Worm (Caenorhabditis elegans) whole organism, L1 larva: ENCODE data around the gene Y80D4G.2.

Experiments used
- C04F5.9 ChIP-seq: sonication (generic microtip); optimal IDR thresholded peaks from 2 replicates; lab custom pipeline; 2016; ENCODE audit warnings: missing genetic modification characterization, missing compliant biosample characterization
- aha-1 ChIP-seq: fragments of 150-350 bp; optimal IDR thresholded peaks from 2 replicates; lab custom pipeline; 2014; ENCODE audit warnings: missing biosample characterization, missing genetic modification characterization
- alr-1 ChIP-seq: fragments of 200-800 bp; sonication (Bioruptor generic); optimal IDR thresholded peaks from 2 replicates; lab custom pipeline; 2018; ENCODE audit warnings: borderline replicate concordance, mild to moderate bottlenecking, missing genetic modification characterization, missing compliant biosample characterization
- aly-2 ChIP-seq: fragments of 150-350 bp; optimal IDR thresholded peaks from 2 replicates; lab custom pipeline; 2014; ENCODE audit warnings: missing biosample characterization, missing genetic modification characterization
- ama-1 ChIP-seq: fragments of 150-350 bp; optimal IDR thresholded peaks from 2 replicates; lab custom pipeline; 2014
- blmp-1 ChIP-seq: fragments of 150-350 bp; optimal IDR thresholded peaks from 2 replicates; lab custom pipeline; 2014; ENCODE audit warnings: missing biosample characterization, missing genetic modification characterization
- ceh-63 ChIP-seq: fragments of 200-800 bp; sonication (Bioruptor generic); optimal IDR thresholded peaks from 2 replicates; lab custom pipeline; 2018; ENCODE audit warnings: mild to moderate bottlenecking, missing genetic modification characterization, missing compliant biosample characterization
- ceh-8 ChIP-seq: fragments of 200-800 bp; sonication (Bioruptor generic); optimal IDR thresholded peaks from 2 replicates; lab custom pipeline; 2018; ENCODE audit warnings: mild to moderate bottlenecking, missing genetic modification characterization, moderate library complexity, missing compliant biosample characterization
- ceh-82 ChIP-seq, 3 experiments: fragments of 150-350 bp in 1 of 3; sonication (generic microtip) in 2 of 3; optimal IDR thresholded peaks; 2 replicates each; lab custom pipeline; 2014 to 2017; ENCODE audit warnings: missing biosample characterization in 3 of 3, missing genetic modification characterization in 3 of 3
- ceh-88 ChIP-seq: fragments of 200-800 bp; sonication (Bioruptor generic); IDR thresholded peaks from 2 replicates; pipeline ENCODE4 v1.3.6; 2022; ENCODE audit warnings: missing genetic modification characterization, missing compliant biosample characterization
- ceh-90 ChIP-seq: sonication (generic microtip); optimal IDR thresholded peaks from 2 replicates; lab custom pipeline; 2016; ENCODE audit warnings: missing genetic modification characterization, missing compliant biosample characterization
- dpl-1 ChIP-seq, 3 experiments: fragments of 150-350 bp in 2 of 3; sonication (generic microtip) in 1 of 3; optimal IDR thresholded peaks; 2 replicates each; lab custom pipeline; 2014 to 2017; ENCODE audit warnings: missing biosample characterization in 3 of 3, missing genetic modification characterization in 3 of 3, missing genetic modification reagents in 3 of 3
- efl-1 ChIP-seq, 4 experiments: fragments of 150-350 bp; optimal IDR thresholded peaks in 3 of 4; peaks in 1 of 4; 1 replicate in 1 of 4; 2 replicates in 3 of 4; lab custom pipeline; 2014; ENCODE audit warnings: missing biosample characterization in 2 of 4, missing genetic modification characterization in 2 of 4, missing genetic modification reagents in 2 of 4
- efl-3 ChIP-seq: fragments of 200-800 bp; sonication (Bioruptor generic); optimal IDR thresholded peaks from 2 replicates; lab custom pipeline; 2018; ENCODE audit warnings: mild to moderate bottlenecking, missing genetic modification characterization, missing compliant biosample characterization
- egl-27 ChIP-seq, 2 experiments: fragments of 150-350 bp in 1 of 2; sonication (generic microtip); optimal IDR thresholded peaks; 3 replicates each; lab custom pipeline; 2017 to 2018; ENCODE audit warnings: missing biosample characterization in 2 of 2, missing genetic modification characterization in 2 of 2, missing genetic modification reagents in 2 of 2
- elt-2 ChIP-seq: sonication (generic microtip); optimal IDR thresholded peaks from 2 replicates; lab custom pipeline; 2016; ENCODE audit warnings: missing genetic modification characterization, mild to moderate bottlenecking, inconsistent platforms, missing compliant biosample characterization, missing genetic modification reagents
- elt-3 ChIP-seq, 6 experiments: fragments of 150-350 bp in 1 of 6; sonication (generic microtip); optimal IDR thresholded peaks; 2 replicates each; lab custom pipeline; 2017 to 2018; ENCODE audit warnings: missing biosample characterization in 6 of 6, missing genetic modification characterization in 6 of 6, inconsistent platforms in 1 of 6
- ets-5 ChIP-seq: fragments of 200-800 bp; sonication (Bioruptor generic); IDR thresholded peaks from 2 replicates; pipeline ENCODE4 v1.3.6; 2022; ENCODE audit warnings: missing genetic modification characterization, missing compliant biosample characterization
- fkh-10 ChIP-seq: sonication (generic microtip); optimal IDR thresholded peaks from 2 replicates; lab custom pipeline; 2017; ENCODE audit warnings: missing biosample characterization, missing genetic modification reagents, missing genetic modification characterization
- hlh-4 ChIP-seq: sonication (generic microtip); optimal IDR thresholded peaks from 2 replicates; lab custom pipeline; 2016; ENCODE audit warnings: mild to moderate bottlenecking, missing genetic modification characterization, missing compliant biosample characterization
- irx-1 ChIP-seq: sonication (generic microtip); optimal IDR thresholded peaks from 2 replicates; lab custom pipeline; 2016; ENCODE audit warnings: missing genetic modification characterization, missing compliant biosample characterization
- lin-13 ChIP-seq: fragments of 150-350 bp; optimal IDR thresholded peaks from 2 replicates; lab custom pipeline; 2014; ENCODE audit warnings: missing biosample characterization, missing genetic modification reagents, missing genetic modification characterization
- lin-15B ChIP-seq: fragments of 150-350 bp; sonication (generic microtip); optimal IDR thresholded peaks from 3 replicates; lab custom pipeline; 2014; ENCODE audit warnings: missing biosample characterization, missing genetic modification characterization
- lin-35 ChIP-seq, 2 experiments: fragments of 150-350 bp; optimal IDR thresholded peaks; 2 replicates each; lab custom pipeline; 2014; ENCODE audit warnings: missing biosample characterization in 2 of 2, missing genetic modification characterization in 2 of 2, missing genetic modification reagents in 2 of 2
- lir-3 ChIP-seq: sonication (generic microtip); optimal IDR thresholded peaks from 2 replicates; lab custom pipeline; 2016; ENCODE audit warnings: mild to moderate bottlenecking, missing genetic modification characterization, moderate library complexity, missing compliant biosample characterization; ENCODE audit not compliant: poor library complexity
- lsy-2 ChIP-seq, 2 experiments: fragments of 150-350 bp; optimal IDR thresholded peaks; 2 replicates each; lab custom pipeline; 2014; ENCODE audit warnings: missing biosample characterization in 2 of 2, missing genetic modification characterization in 2 of 2
- mdl-1 ChIP-seq, 2 experiments: fragments of 150-350 bp; optimal IDR thresholded peaks; 2 replicates each; lab custom pipeline; 2014 to 2017; ENCODE audit warnings: missing biosample characterization in 2 of 2, missing genetic modification characterization in 2 of 2, inconsistent platforms in 1 of 2
- mef-2 ChIP-seq: fragments of 150-350 bp; optimal IDR thresholded peaks from 2 replicates; lab custom pipeline; 2014; ENCODE audit warnings: missing biosample characterization, missing genetic modification characterization
- nhr-12 ChIP-seq: sonication (generic microtip); optimal IDR thresholded peaks from 2 replicates; lab custom pipeline; 2017; ENCODE audit warnings: missing biosample characterization, missing genetic modification characterization
- nhr-19 ChIP-seq: fragments of 200-800 bp; sonication (Bioruptor generic); conservative IDR thresholded peaks from 2 replicates; pipeline ENCODE4 v1.3.6; 2022; ENCODE audit warnings: missing genetic modification characterization, missing compliant biosample characterization
- nhr-237 ChIP-seq: fragments of 150-350 bp; optimal IDR thresholded peaks from 2 replicates; lab custom pipeline; 2014; ENCODE audit warnings: missing biosample characterization, missing genetic modification characterization
- nhr-28 ChIP-seq: fragments of 150-350 bp; optimal IDR thresholded peaks from 2 replicates; lab custom pipeline; 2014; ENCODE audit warnings: missing biosample characterization, missing genetic modification characterization
- nhr-47 ChIP-seq: sonication (generic microtip); optimal IDR thresholded peaks from 2 replicates; lab custom pipeline; 2016; ENCODE audit warnings: mild to moderate bottlenecking, missing genetic modification characterization, moderate library complexity, missing compliant biosample characterization
- nhr-71 ChIP-seq: sonication (generic microtip); optimal IDR thresholded peaks from 2 replicates; lab custom pipeline; 2016; ENCODE audit warnings: mild to moderate bottlenecking, missing genetic modification characterization, moderate library complexity, missing compliant biosample characterization
- nhr-76 ChIP-seq: sonication (generic microtip); optimal IDR thresholded peaks from 2 replicates; lab custom pipeline; 2017; ENCODE audit warnings: missing biosample characterization, missing genetic modification characterization
- nhr-77 ChIP-seq: fragments of 150-350 bp; optimal IDR thresholded peaks from 2 replicates; lab custom pipeline; 2014; ENCODE audit warnings: missing biosample characterization, missing genetic modification characterization
- nhr-84 ChIP-seq: sonication (generic microtip); optimal IDR thresholded peaks from 2 replicates; lab custom pipeline; 2017; ENCODE audit warnings: missing biosample characterization, missing genetic modification characterization
- nhr-85 ChIP-seq: sonication (generic microtip); peaks from one replicate; lab custom pipeline; 2016; ENCODE audit warnings: missing genetic modification characterization, inconsistent platforms, missing compliant biosample characterization
- nhr-90 ChIP-seq: sonication (generic microtip); optimal IDR thresholded peaks from 2 replicates; lab custom pipeline; 2016; ENCODE audit warnings: mild to moderate bottlenecking, missing genetic modification characterization, missing compliant biosample characterization; ENCODE audit not compliant: poor library complexity
- pag-3 ChIP-seq: sonication (generic microtip); optimal IDR thresholded peaks from 2 replicates; lab custom pipeline; 2017; ENCODE audit warnings: missing genetic modification characterization, mild to moderate bottlenecking, missing compliant biosample characterization, antibody characterized with exemption, borderline replicate concordance; ENCODE audit not compliant: insufficient read depth
- pqm-1 ChIP-seq: sonication (generic microtip); optimal IDR thresholded peaks from 3 replicates; lab custom pipeline; 2017; ENCODE audit warnings: missing biosample characterization, missing genetic modification characterization
- skn-1 ChIP-seq: fragments of 150-350 bp; optimal IDR thresholded peaks from 2 replicates; lab custom pipeline; 2014; ENCODE audit warnings: missing biosample characterization, missing genetic modification characterization
- snu-23 ChIP-seq: sonication (generic microtip); optimal IDR thresholded peaks from 2 replicates; lab custom pipeline; 2016; ENCODE audit warnings: missing genetic modification characterization, missing compliant biosample characterization
- sox-4 ChIP-seq: sonication (generic microtip); optimal IDR thresholded peaks from 2 replicates; lab custom pipeline; 2016; ENCODE audit warnings: missing genetic modification characterization, missing compliant biosample characterization
- sptf-1 ChIP-seq: fragments of 150-350 bp; optimal IDR thresholded peaks from 2 replicates; lab custom pipeline; 2014; ENCODE audit warnings: missing biosample characterization, missing genetic modification characterization
- swsn-7 ChIP-seq: sonication (generic microtip); optimal IDR thresholded peaks from 2 replicates; lab custom pipeline; 2016; ENCODE audit warnings: missing genetic modification characterization, missing compliant biosample characterization
- tbx-2 ChIP-seq: sonication (generic microtip); optimal IDR thresholded peaks from 2 replicates; lab custom pipeline; 2016; ENCODE audit warnings: missing genetic modification characterization, missing compliant biosample characterization
- unc-30 ChIP-seq: sonication (generic microtip); optimal IDR thresholded peaks from 2 replicates; lab custom pipeline; 2017; ENCODE audit warnings: missing biosample characterization, missing genetic modification characterization
- unc-86 ChIP-seq: sonication (generic microtip); optimal IDR thresholded peaks from 2 replicates; lab custom pipeline; 2016; ENCODE audit warnings: missing genetic modification characterization, missing compliant biosample characterization
- unc-98 ChIP-seq: fragments of 200-800 bp; sonication (Bioruptor generic); IDR thresholded peaks from 2 replicates; pipeline ENCODE4 v1.3.6; 2022; ENCODE audit warnings: missing genetic modification characterization, missing compliant biosample characterization
- xbp-1 ChIP-seq: sonication (generic microtip); optimal IDR thresholded peaks from 2 replicates; lab custom pipeline; 2016; ENCODE audit warnings: missing genetic modification characterization, missing compliant biosample characterization
- ztf-11 ChIP-seq, 2 experiments: sonication (generic microtip); optimal IDR thresholded peaks; 2 replicates each; lab custom pipeline; 2016 to 2017; ENCODE audit warnings: missing genetic modification characterization in 2 of 2, missing biosample characterization in 1 of 2, missing compliant biosample characterization in 1 of 2

Gene Y80D4G.2

ce11 chrIII:7570083-7570695 is 24.2 kb downstream of the Y80D4G.2 start, which contains the start of gene R13A5.7:
Gene R13A5.7 (minus strand): TSS chrIII:7570133.
- TF ChIP-seq nhr-237 (tag; lab: Kevin White, UChicago) (peak; percentile 67), xbp-1 (tag; lab: Kevin White, UChicago) (peak; percentile 85), ama-1 (lab: Kevin White, UChicago) (no peak), alr-1 (tag; lab: Kevin White, UChicago) (no peak), unc-86 (tag; lab: Kevin White, UChicago) (peak; percentile 73), sox-4 (tag; lab: Kevin White, UChicago) (peak; percentile 10), skn-1 (peak; percentile 22), dpl-1 (GFP tag; optimal IDR thresholded peaks at IDR 0.05; lab: Kevin White, UChicago) (peak; percentile 38 to 62 (median 43)), nhr-19 (GFP tag; lab: Robert Waterston, UW) (peak; percentile 73), unc-30 (tag; lab: Kevin White, UChicago) (no peak), ceh-63 (GFP tag; lab: Kevin White, UChicago) (no peak), efl-3 (GFP tag; lab: Kevin White, UChicago) (no peak), efl-1 (optimal IDR thresholded peaks at IDR 0.05; lab: Kevin White, UChicago) (peak; percentile 70 to 79), efl-1 (GFP tag; optimal IDR thresholded peaks at IDR 0.05 in 1 of 2; lab: Kevin White, UChicago) (peak; percentile 47 to 93), nhr-71 (tag; lab: Kevin White, UChicago) (peak; percentile 89), C04F5.9 (tag; lab: Kevin White, UChicago) (peak; percentile 4), snu-23 (GFP tag; lab: Kevin White, UChicago) (peak; percentile 82), lin-13 (GFP tag; lab: Kevin White, UChicago) (peak; percentile 36), nhr-47 (tag; lab: Kevin White, UChicago) (peak; percentile 84), lir-3 (tag; lab: Kevin White, UChicago) (peak; percentile 48), lin-35 (GFP tag; optimal IDR thresholded peaks at IDR 0.05; lab: Kevin White, UChicago) (peak; percentile 66 to 80), fkh-10 (GFP tag; lab: Kevin White, UChicago) (peak; percentile 40), elt-3 (tag; optimal IDR thresholded peaks at IDR 0.05; lab: Kevin White, UChicago) (peak in 1 of 6 experiments; percentile 20), ceh-88 (no peak), elt-2 (tag; lab: Kevin White, UChicago) (peak; percentile 39), sptf-1 (no peak), nhr-76 (tag; lab: Kevin White, UChicago) (no peak), pqm-1 (no peak), ceh-82 (tag; optimal IDR thresholded peaks at IDR 0.05; lab: Kevin White, UChicago) (peak; percentile 64 to 80 (median 68)), blmp-1 (peak; percentile 58), nhr-77 (peak; percentile 73), pag-3 (no peak), aly-2 (tag; lab: Kevin White, UChicago) (no peak), aha-1 (tag; lab: Kevin White, UChicago) (no peak), nhr-85 (tag; lab: Kevin White, UChicago) (peak; percentile 82), swsn-7 (peak; percentile 83), ceh-90 (tag; lab: Kevin White, UChicago) (no peak), ets-5 (no peak), hlh-4 (tag; lab: Kevin White, UChicago) (no peak), lin-15B (peak; percentile 31), nhr-90 (tag; lab: Kevin White, UChicago) (peak; percentile 59), nhr-84 (tag; lab: Kevin White, UChicago) (no peak), ztf-11 (tag; optimal IDR thresholded peaks at IDR 0.05; lab: Kevin White, UChicago) (peak in 1 of 2 experiments; percentile 9), egl-27 (tag; optimal IDR thresholded peaks at IDR 0.05; lab: Kevin White, UChicago) (peak; percentile 25 to 61), ceh-8 (GFP tag; lab: Kevin White, UChicago) (no peak), nhr-12 (tag; lab: Kevin White, UChicago) (no peak), mef-2 (tag; lab: Kevin White, UChicago) (no peak), mdl-1 (tag; optimal IDR thresholded peaks at IDR 0.05; lab: Kevin White, UChicago) (peak in 1 of 2 experiments; percentile 89), irx-1 (tag; lab: Kevin White, UChicago) (peak; percentile 58), tbx-2 (tag; lab: Kevin White, UChicago) (peak; percentile 77), lsy-2 (tag; optimal IDR thresholded peaks at IDR 0.05; lab: Kevin White, UChicago) (peak; percentile 68 to 86), unc-98 (GFP tag; lab: Robert Waterston, UW) (no peak), nhr-28 (tag; lab: Kevin White, UChicago) (no peak)
